Worm (Caenorhabditis elegans): ENCODE measurements around the gene fbxb-3.

The fbxb-3 gene

DNA sequence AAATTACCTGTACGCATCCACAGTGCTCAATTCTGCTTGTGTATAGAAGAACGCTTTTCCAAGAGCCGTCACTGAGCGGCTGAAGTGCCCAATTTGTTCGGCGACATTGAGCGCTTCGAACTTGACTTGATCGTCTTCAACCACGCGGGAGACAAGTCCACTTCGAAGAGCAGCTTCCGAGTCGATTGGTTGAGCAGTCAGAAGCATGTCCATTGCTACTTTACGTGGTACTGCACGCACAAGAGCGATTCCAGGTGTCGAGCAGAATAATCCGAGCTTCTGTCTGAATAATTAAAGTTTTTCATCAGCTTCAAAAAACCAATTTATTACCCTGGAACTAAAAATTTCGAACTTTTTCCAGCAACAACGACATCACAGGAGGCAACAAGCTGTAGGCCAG lies 16.7 kb downstream of the fbxb-3 start:
- TF ChIP-seq unc-55 (GFP tag; optimal IDR thresholded peaks at IDR 0.05) (no peak), blmp-1 (tag; optimal IDR thresholded peaks at IDR 0.05; ENCODE audit: insufficient read depth) (no peak), Y55F3AM.14 (GFP tag; optimal IDR thresholded peaks at IDR 0.05) (no peak), crh-2 (tag; optimal IDR thresholded peaks at IDR 0.05) (no peak)

DNA sequence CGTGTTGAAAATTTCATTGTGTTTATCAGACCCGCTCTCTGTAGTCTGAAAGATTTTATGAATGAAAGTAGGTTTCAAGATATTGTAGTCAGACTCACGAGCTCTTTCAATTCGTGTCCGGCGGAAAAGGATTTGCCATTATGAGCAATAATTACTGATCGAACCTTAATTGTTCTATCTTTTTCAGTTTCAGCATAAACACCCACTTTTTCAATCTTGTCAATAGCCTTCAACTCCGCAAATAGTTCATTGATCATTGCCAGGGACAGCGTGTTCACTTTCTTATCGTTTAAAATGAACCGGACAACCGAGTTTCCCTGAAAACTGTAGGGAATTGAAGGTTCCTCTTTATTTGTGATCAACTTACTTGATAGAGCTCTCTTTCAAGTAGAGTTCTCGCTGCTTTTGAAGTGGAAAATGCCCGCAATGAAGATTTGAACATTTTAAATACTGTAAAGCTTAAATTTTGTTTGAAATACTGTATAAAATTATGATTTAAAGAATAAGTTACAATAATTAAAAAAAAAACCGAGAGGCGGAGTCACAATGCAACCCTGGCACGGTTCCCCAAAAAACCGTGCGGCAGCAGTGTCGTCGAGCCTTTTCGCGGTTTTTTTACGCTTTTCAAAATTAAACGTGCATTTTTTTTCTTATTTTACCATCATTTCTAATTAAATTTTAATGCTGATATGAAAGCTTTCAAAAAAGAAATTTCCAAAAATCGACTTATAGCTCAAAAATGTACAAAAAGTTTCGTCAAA lies 17.3 kb downstream of the fbxb-3 start, which contains the start of gene ech-2:
Gene ech-2 (minus strand): TSS at position 452 of the 761 bp plus-strand sequence.
- TF ChIP-seq lsy-2 (tag; optimal IDR thresholded peaks at IDR 0.05) = peak in 1 of 2 experiments; percentile 37
- TF ChIP-seq skn-1 (tag; optimal IDR thresholded peaks at IDR 0.05) = no peak
- TF ChIP-seq C34F6.9 (tag; optimal IDR thresholded peaks at IDR 0.05) = peak; percentile 15
- TF ChIP-seq snpc-4 (tag; optimal IDR thresholded peaks at IDR 0.05) = peak; percentile 20
- TF ChIP-seq ztf-11 (tag; optimal IDR thresholded peaks at IDR 0.05) = no peak
- TF ChIP-seq unc-55 (GFP tag; optimal IDR thresholded peaks at IDR 0.05) = peak; percentile 41

DNA sequence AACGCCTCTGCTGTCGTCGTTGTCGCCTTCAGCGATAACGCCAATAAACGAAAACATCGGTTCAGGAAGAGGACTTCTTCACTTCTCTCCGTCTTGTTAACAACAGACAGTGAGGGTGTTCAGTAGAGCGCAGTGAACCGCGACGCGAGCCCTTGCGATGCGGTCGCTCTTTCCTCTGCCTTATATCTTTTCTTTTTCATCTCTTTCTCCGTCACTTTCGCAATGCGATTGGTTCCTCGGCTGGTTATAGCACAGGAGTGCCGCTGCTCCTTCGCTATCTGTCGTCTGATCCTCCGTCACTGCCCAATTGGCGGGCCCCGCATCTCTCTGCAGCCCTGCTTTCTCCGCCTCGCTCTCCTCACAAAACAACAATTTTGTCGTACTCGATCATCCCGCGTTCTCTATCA lies 18.4 kb downstream of the fbxb-3 start:
- TF ChIP-seq mab-5 (tag; optimal IDR thresholded peaks at IDR 0.05) (peak; percentile 42), gmeb-1 (tag; optimal IDR thresholded peaks at IDR 0.05) (no peak), nhr-237 (tag; optimal IDR thresholded peaks at IDR 0.05) (no peak), lin-11 (tag; optimal IDR thresholded peaks at IDR 0.05) (peak; percentile 92), nhr-6 (tag; optimal IDR thresholded peaks at IDR 0.05) (peak; percentile 16), sem-4 (tag; optimal IDR thresholded peaks at IDR 0.05) (no peak), fos-1 (tag; optimal IDR thresholded peaks at IDR 0.05) (peak; percentile 46), ceh-82 (tag; optimal IDR thresholded peaks at IDR 0.05) (no peak), ztf-11 (tag; optimal IDR thresholded peaks at IDR 0.05) (no peak), ceh-16 (tag; optimal IDR thresholded peaks at IDR 0.05) (no peak), ztf-4 (tag; optimal IDR thresholded peaks at IDR 0.05) (no peak), nhr-10 (tag; optimal IDR thresholded peaks at IDR 0.05) (no peak), sma-9 (GFP tag; optimal IDR thresholded peaks at IDR 0.05) (peak; percentile 72), sma-9 (tag; optimal IDR thresholded peaks at IDR 0.05) (no peak), sma-3 (GFP tag; optimal IDR thresholded peaks at IDR 0.05) (peak; percentile 26), unc-55 (GFP tag; optimal IDR thresholded peaks at IDR 0.05) (peak; percentile 93), zag-1 (tag; optimal IDR thresholded peaks at IDR 0.05) (peak; percentile 90), unc-62 (GFP tag; optimal IDR thresholded peaks at IDR 0.05) (no peak), blmp-1 (tag; optimal IDR thresholded peaks at IDR 0.05; ENCODE audit: insufficient read depth) (no peak), nhr-21 (tag; optimal IDR thresholded peaks at IDR 0.05) (no peak), F13H6.1 (tag; optimal IDR thresholded peaks at IDR 0.05) (peak; percentile 78), dmd-4 (tag; optimal IDR thresholded peaks at IDR 0.05) (no peak), elt-3 (tag; optimal IDR thresholded peaks at IDR 0.05) (no peak), skn-1 (tag; optimal IDR thresholded peaks at IDR 0.05) (no peak), lin-13 (GFP tag; optimal IDR thresholded peaks at IDR 0.05) (peak; percentile 77), Y55F3AM.14 (GFP tag; optimal IDR thresholded peaks at IDR 0.05) (peak; percentile 43), C34F6.9 (tag; optimal IDR thresholded peaks at IDR 0.05) (peak; percentile 91), nhr-25 (tag; optimal IDR thresholded peaks at IDR 0.05) (peak; percentile 2), lsy-2 (tag; optimal IDR thresholded peaks at IDR 0.05) (peak; percentile 38 to 78), nhr-11 (tag; optimal IDR thresholded peaks at IDR 0.05) (no peak), unc-39 (tag; optimal IDR thresholded peaks at IDR 0.05) (no peak), nhr-129 (tag; optimal IDR thresholded peaks at IDR 0.05) (peak; percentile 94), alr-1 (tag; optimal IDR thresholded peaks at IDR 0.05) (no peak), snpc-4 (tag; optimal IDR thresholded peaks at IDR 0.05) (peak; percentile 56), crh-2 (tag; optimal IDR thresholded peaks at IDR 0.05) (peak; percentile 58), egl-27 (tag; optimal IDR thresholded peaks at IDR 0.05) (peak; percentile 60), mdl-1 (tag; optimal IDR thresholded peaks at IDR 0.05) (peak in 1 of 2 experiments; percentile 55), mbf-1 (tag; optimal IDR thresholded peaks at IDR 0.05) (no peak), ZK546.5 (tag; optimal IDR thresholded peaks at IDR 0.05) (no peak), ama-1 (optimal IDR thresholded peaks at IDR 0.05) (no peak)
